Fruit fly (Drosophila melanogaster) ovary, adult (tissue): ENCODE data around the gene Sfp24Ba.

Experiments
- CG17801 ChIP-seq: fragments of 200-800 bp; optimal IDR thresholded peaks from 2 replicates; lab custom pipeline; 2019; ENCODE audit warnings: missing biosample characterization, mild to moderate bottlenecking, missing genetic modification characterization, moderate library complexity; ENCODE audit not compliant: partially characterized antibody

The Sfp24Ba gene

DNA sequence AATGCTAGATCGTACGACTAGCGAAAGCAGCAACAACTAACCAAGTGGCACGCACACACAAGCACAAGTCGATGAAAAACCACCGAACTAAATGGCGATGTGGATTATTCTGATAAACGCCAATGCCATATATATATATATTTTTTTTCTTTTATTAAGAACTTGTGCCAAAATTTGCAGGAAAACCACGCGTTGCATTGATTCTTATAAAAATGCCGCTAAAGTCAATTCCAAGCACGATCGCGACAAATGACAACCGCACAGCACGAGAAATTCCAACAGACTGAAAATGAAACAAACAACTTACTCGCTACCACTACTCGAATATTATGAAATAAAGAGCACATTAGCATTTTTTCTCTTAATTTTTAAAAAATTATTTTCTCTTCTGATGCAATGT lies 11.7 kb downstream of the Sfp24Ba start, which contains the start of gene for:
Gene for (minus strand): TSS at position 287 of the 400 bp plus-strand sequence.
- no peak for TF ChIP-seq CG17801 (GFP tag; lab: Kevin White, UChicago)

DNA sequence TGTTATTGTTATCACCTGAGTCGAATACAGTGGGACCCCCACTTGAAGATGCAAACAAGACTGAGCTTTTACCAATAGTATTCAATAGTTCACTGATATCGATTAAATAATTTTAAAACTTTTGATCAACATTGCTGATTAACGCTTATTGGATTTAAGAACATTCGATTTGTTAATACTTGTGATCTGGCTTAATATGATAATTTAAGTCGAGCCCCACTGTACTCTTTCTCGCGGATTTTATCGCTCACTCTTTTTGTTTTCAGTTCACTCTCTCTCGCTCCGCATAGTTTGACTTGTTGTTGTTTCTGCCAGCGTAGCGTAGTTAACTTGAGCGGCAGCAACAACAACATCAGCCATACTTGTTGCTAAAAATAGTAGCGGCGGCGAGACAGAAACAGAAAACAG lies 12.6 kb downstream of the Sfp24Ba start:
- TF ChIP-seq CG17801 (GFP tag; lab: Kevin White, UChicago) = peak; percentile 98

DNA sequence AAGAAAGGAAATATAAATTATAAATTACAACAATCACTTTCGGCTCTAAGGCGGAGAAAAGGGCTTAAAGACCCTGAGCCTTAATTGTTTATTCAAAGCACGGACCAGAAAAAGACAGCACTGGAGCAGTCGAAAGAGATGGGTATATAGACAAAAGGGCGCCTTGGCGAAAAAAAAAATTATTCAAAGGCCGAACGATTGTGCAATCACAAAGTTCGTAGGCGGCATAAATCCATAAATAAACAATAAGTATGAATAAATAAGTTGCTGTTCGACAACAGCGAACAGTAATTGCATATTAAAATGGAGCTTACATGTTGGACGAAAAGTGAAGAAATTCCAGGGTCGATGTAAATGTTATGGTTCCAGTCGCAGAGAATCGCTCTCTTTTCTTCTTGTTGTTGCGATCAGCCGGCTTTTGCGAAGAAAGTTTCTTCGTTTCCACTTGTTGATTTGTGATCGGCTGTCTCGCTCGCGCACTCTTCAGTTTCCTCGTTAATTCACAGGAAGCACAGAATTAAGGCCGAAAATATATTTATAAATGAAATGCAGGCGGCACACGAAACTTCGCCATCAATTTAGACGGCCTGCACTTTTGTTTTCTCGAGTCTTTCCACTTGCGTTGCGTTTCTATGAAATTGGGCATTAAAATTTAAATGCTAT lies 13.3 kb downstream of the Sfp24Ba start:
- TF ChIP-seq CG17801 (GFP tag; lab: Kevin White, UChicago) = no peak

DNA sequence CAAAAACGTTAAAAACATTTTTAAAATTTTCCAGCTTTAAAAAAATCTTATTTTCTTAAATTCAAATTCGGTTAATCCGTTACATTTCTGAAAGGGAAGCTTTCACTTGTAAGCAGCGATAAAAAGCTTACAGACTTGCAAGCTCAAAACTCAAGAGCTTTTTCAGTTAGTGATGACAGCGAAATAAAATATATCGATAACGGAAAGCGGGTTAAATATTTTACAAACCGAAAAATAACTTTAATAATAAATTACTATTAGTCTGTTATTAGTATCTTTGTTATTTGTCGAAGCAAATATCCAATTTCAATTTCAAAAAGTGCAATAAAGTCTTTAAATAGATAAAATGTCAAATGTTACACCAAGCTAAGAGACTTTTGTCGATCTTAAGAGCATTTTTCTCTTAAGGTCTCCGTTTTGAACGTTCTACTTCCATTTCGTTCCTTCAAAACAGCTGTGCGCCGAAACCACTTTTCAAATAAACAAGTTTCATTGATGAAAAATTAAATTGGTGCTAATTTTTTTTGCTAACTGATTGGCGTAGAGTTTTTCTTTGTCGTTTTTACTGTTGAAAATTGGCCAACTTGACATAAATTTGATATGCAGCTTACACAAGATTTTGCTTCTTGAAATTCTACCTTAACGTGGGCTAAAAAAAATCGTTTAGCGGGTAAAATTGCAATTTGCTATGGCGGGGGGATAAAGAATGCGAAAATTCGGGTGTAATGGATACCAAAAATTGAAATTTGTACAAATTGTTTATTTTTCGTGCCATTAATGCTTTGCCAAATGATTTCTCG lies 20.0 kb downstream of the Sfp24Ba start:
- TF ChIP-seq CG17801 (GFP tag; lab: Kevin White, UChicago) = no peak

DNA sequence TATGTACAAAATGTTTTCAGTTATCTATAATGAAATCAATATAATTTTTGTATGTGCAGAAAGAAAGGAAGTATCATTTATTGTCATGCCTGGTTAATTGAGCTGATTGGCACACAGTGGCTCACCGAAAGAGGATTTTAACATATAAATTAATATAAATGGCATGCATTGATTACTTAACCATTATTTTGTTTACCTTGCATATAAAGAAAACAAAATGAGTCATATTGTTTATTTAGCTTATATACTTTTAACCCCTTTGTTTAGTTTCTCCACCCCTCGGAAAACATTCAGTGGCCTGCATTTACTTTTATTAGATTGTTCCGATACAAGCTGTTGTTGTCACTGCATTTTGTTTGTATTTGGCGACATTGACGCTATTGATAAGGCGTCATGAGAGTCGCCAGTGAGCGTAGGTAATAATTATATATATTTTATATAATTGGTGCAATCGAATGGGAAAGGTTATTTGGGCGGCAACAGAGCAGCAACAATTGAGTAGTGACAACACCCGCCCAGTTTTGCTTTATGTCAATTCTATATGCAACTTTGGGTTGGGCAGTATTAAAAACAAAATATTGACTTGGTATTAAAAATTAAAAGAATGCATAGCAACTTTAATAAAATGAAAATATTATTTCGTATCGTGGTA lies 20.7 kb downstream of the Sfp24Ba start:
- TF ChIP-seq CG17801 (GFP tag; lab: Kevin White, UChicago) = peak; percentile 14

DNA sequence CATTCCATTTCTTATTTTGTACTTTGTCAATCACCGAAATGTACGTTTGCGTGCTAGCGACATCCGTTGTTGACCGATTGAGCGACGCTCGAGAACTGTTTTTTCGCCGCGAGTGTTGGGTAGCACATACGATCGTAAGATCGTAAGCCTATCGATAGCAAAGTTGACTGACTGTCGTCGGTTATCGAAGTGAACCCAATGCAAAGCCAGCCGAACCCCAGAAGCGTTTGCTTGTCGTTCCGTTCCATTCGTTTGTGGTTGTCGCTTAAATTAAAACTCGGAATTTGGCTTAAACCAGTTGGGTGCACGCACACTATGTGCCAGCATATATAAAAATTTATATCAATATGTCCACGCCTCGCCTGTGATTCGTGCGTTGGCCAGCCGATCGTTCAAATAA lies 22.3 kb downstream of the Sfp24Ba start:
- no peak for TF ChIP-seq CG17801 (GFP tag; lab: Kevin White, UChicago)

DNA sequence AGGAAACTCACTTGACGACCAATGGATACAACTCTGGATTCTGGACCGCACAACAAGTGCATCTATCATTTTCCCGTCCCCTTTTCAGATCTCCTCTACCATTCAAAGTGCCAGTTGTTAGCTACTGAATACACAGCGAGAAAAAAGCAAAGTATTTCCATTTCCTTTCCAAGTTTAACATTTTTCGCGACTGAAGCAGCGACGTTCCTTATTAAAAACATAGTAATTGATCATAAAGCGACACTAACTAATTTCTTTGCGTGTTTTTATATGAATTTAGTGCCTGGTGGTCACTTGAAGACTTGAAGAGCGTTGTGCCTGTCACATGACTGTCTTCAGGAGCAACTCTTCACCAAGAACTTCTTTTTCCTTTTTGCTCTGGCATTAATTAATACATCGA lies 23.0 kb downstream of the Sfp24Ba start:
- no peak for TF ChIP-seq CG17801 (GFP tag; lab: Kevin White, UChicago)

DNA sequence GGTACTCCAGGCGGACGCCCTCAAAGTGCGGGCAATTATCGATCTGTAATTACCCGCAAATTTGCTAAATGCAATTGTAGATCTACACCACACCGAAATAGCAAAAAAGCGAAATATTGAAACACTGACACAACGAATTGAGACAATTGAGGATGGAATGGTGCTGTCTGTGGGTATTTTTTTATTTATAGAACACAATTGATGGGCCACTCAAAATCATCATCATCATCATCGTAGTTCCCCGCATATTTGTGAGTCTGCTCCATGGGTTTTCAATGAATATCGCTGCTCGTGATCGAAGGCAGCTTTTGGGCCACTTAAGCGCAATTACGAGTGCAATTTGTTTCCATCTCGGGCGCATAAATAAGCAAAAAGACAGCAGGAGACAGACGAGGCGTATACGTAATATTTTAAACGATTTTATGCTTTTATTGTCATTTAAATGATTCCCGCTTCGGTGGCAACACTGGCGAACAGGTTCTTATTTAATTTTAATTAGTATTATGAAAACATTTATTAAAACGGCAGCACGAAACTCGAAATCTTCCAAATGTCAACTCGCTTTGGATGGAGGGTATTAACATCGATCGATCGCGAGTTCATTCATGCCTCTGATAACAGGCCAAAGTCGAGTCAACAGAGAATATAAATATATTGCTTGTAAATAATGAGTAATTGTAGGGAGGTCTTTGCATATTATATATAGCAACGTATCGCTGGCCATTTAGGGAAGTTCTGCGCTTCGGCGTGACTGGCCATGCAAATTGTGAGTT lies 26.0 kb downstream of the Sfp24Ba start:
- TF ChIP-seq CG17801 (GFP tag; lab: Kevin White, UChicago) = no peak

DNA sequence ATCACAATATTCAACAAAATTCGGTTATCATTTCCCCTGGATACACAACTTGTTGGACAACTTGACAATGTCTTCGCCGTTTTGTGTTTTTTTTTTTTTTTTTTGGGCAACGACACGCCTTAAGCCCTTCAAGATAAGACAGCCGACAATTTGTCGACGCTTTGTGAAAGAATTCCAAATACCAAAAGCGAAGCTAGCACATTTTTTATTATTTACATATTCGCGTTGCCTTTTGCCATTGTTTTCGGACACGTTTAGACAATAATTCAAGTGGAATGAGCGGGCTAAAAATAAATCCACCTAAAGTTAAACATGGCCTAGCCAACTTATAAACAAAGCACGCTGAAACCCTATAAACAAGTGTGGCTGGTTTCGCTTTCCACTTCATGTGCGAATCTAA lies 27.4 kb downstream of the Sfp24Ba start:
- no peak for TF ChIP-seq CG17801 (GFP tag; lab: Kevin White, UChicago)

DNA sequence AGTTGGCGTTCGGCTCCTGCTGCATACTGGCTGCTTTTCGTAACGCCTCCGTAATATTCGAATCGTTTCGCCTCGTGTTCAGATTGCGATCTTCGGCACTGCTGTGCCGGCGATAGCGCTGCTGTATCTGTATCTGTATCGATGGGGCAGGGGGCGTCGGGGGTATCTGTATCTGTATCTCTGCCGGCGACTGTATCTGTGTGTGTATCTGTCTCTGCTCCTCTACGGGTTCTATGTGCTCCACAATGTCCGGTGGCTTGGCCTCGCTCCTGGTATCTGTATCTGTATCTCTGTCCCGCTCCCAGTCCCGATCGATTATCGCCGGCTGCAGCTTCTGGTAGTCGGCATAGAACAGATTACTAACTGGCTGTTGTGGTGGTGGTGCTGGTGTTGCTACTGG lies 28.4 kb downstream of the Sfp24Ba start:
- no peak for TF ChIP-seq CG17801 (GFP tag; lab: Kevin White, UChicago)

DNA sequence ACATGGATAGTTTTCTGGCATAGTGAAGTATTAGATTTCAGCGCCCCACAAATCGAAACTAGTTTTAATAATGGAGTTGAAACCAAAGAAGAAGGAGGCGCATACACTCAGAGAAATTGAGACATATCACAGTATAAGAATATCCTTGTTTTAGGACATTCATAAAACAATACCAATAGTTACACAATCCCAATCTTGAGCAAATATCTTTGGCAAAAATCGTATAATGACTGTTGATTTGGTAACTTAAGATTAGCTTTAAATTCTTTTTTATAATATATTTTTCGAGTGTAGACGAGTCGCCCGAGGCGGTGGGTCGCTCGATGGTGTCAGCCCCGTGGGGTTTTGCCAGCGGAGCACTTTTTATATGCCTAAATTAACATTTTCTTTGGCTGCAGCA lies 32.9 kb downstream of the Sfp24Ba start:
- TF ChIP-seq CG17801 (GFP tag; lab: Kevin White, UChicago) = no peak

DNA sequence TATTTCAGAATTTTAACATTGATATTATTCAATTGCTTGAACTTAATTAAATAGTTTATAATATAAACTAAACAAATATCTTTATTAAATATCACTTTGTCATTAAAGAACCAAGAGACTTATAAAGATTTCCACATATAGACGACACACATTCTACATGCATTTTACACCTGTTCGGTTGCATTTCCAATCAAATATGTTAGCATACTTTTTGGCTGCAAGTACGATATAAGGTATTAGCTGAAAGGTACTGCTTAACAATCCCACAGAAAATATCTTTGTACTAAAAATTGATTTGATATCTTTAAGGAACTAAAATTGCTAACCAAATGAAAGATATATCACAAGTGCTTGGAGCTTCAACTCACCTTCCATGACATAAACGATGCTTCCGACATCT lies 34.5 kb downstream of the Sfp24Ba start:
- no peak for TF ChIP-seq CG17801 (GFP tag; lab: Kevin White, UChicago)

DNA sequence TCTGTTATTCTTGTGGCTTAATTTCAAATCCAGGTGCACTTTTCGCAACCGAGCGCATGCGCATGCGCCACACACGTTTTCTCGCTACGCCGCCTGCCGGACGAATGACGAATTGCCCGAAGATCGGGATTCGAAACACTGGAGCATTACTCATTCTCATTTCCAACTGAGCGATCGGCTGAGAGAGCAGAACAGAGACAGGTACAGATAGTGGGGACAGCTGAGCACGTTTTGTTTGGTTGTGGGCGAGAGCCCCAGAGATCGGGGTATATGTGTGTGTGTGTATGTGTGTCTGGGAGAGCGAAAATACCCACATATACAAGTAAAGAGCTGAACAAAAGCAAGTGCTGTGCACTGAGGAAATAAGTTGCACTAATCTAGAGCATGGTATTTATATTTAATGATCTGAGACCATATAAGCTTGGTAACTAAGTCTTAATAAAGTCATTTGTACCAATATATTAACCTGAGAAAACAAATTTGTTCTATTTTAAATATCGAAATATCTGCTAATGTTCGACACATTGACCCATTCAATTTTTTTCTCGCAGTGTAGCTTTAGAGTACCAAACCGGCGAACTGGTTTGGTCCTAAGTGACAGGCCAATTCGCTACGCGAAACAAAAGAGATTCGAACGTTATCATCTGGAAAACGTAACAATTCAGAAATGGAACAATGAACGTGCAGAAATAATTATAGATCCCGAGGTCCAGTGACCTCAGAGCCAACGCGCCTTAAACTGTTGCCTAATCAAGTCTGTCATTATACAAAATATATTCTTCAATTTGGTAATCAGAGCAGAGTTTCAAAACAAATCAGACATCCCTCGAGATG lies 36.1 kb downstream of the Sfp24Ba start:
- peak; percentile 92 for TF ChIP-seq CG17801 (GFP tag; lab: Kevin White, UChicago)
